Fruit fly (Drosophila melanogaster) whole organism, prepupa: ENCODE data around the gene CG14561.

Experiments
- CG10669 ChIP-seq: fragments of 200-800 bp; sonication (Bioruptor generic); optimal IDR thresholded peaks from 3 replicates; lab custom pipeline; 2018; ENCODE audit warnings: missing biosample characterization, mild to moderate bottlenecking, missing genetic modification characterization, moderate library complexity
- Sox102F ChIP-seq: fragments of 200-800 bp; sonication (Bioruptor generic); optimal IDR thresholded peaks from 2 replicates; lab custom pipeline; 2016; ENCODE audit warnings: missing biosample characterization, mild to moderate bottlenecking, missing genetic modification characterization
- pdm3 ChIP-seq: fragments of 200-800 bp; sonication (Bioruptor generic); optimal IDR thresholded peaks from 3 replicates; lab custom pipeline; 2016; ENCODE audit warnings: missing biosample characterization, missing genetic modification characterization

DNA sequence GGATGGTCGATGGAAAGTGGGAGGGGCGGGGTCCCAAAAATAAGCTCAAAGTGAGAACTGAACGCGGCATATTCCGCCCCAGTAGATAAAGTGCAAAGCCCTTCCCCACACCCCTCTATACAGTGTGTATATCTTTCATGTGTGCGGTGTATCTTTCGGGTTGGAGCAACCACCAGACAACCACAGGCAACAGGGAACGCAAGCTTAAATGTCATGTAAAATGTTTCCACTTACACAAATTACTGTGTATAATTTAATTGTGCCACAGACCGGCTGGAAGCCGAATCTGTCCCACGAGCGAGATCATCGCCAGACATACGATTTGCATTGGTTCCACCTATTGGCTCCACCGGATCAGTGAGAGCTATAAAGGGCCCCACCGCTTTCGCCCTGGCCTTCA, 16.7 kb downstream of the CG14561 start, which contains the start of gene msopa:
- no peak for TF ChIP-seq pdm3 (GFP tag; lab: Kevin White, UChicago)
- no peak for TF ChIP-seq Sox102F (GFP tag; lab: Kevin White, UChicago)
- no peak for TF ChIP-seq CG10669 (GFP tag; lab: Kevin White, UChicago)
